Worm (Caenorhabditis elegans) whole organism, midembryonic: ENCODE measurements around the gene D2096.6.

Experiments used
- T22C8.4 ChIP-seq: fragments of 200-800 bp; sonication (Bioruptor generic); IDR thresholded peaks from 2 replicates; pipeline ENCODE4 v1.3.6; 2022; ENCODE audit warnings: missing genetic modification characterization, missing compliant biosample characterization
- cog-1 ChIP-seq: sonication (generic microtip); optimal IDR thresholded peaks from 2 replicates; lab custom pipeline; 2016; ENCODE audit warnings: missing genetic modification characterization, missing compliant biosample characterization
- flt-1 ChIP-seq: fragments of 200-800 bp; sonication (Bioruptor generic); IDR thresholded peaks from 2 replicates; pipeline ENCODE4 v1.3.6; 2022; ENCODE audit warnings: missing genetic modification characterization, missing compliant biosample characterization
- klf-2 ChIP-seq: fragments of 200-800 bp; sonication (Bioruptor generic); conservative IDR thresholded peaks from 2 replicates; pipeline ENCODE4 v1.3.6; 2022; ENCODE audit warnings: missing genetic modification reagents, missing genetic modification characterization, missing compliant biosample characterization
- med-1 ChIP-seq: sonication (generic microtip); optimal IDR thresholded peaks from 2 replicates; lab custom pipeline; 2017; ENCODE audit warnings: missing genetic modification characterization, mild to moderate bottlenecking, missing compliant biosample characterization, antibody characterized with exemption, missing genetic modification reagents; ENCODE audit not compliant: insufficient read depth
- ref-1 ChIP-seq: fragments of 200-800 bp; sonication (Bioruptor generic); conservative IDR thresholded peaks from 2 replicates; pipeline ENCODE4 v1.3.6; 2022; ENCODE audit warnings: missing genetic modification reagents, missing genetic modification characterization, missing compliant biosample characterization
- tab-1 ChIP-seq: fragments of 200-800 bp; sonication (Bioruptor generic); IDR thresholded peaks from 2 replicates; pipeline ENCODE4 v1.3.6; 2022; ENCODE audit warnings: missing genetic modification characterization, missing compliant biosample characterization
- ztf-23 ChIP-seq: fragments of 200-800 bp; sonication (Bioruptor generic); IDR thresholded peaks from 2 replicates; pipeline ENCODE4 v1.3.6; 2022; ENCODE audit warnings: missing genetic modification reagents, missing genetic modification characterization, missing compliant biosample characterization
- ztf-29 ChIP-seq: fragments of 200-800 bp; sonication (Bioruptor generic); IDR thresholded peaks from 2 replicates; pipeline ENCODE4 v1.3.6; 2022; ENCODE audit warnings: missing genetic modification reagents, missing genetic modification characterization, missing compliant biosample characterization

The D2096.6 gene

ce11 chrIV:8342385-8342784, 26.6 kb downstream of the D2096.6 start, which contains the start of gene lgc-5:
Gene lgc-5, plus strand, starts transcription at chrIV:8342685.
- TF ChIP-seq ztf-29 (no peak), cog-1 (tag; lab: Kevin White, UChicago) (no peak), flt-1 (no peak)

DNA sequence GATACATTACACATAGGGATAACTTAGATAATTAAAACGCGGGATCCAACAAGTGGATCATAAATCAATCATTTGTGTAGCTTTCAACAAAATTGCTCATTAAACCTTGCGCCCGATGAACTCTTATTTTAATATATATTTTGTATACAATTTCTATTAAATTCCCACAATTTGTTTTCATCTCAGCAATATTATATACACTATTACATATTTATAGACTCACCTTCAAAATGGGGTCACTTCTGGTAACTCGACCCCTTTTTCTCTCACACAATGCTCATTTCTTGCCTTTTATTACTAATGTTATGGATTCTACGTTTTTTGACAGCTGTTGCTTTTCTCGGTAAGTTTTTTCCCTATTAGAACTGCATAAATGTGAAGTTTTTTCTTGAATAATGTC, 29.4 kb downstream of the D2096.6 start, which contains the start of gene lgc-6:
Gene lgc-6 (plus strand): TSS at position 301 of the 400 bp plus-strand sequence.
- TF ChIP-seq flt-1: no peak
- no peak for TF ChIP-seq ztf-23 (GFP tag; lab: Robert Waterston, UW)
- no peak for TF ChIP-seq tab-1 (GFP tag; lab: Robert Waterston, UW)
- TF ChIP-seq cog-1 (tag; lab: Kevin White, UChicago): no peak
- no peak for TF ChIP-seq T22C8.4 (GFP tag; lab: Robert Waterston, UW)
- no peak for TF ChIP-seq klf-2
- no peak for TF ChIP-seq med-1
- TF ChIP-seq ref-1 (GFP tag; lab: Robert Waterston, UW): no peak
- no peak for TF ChIP-seq ztf-29

DNA sequence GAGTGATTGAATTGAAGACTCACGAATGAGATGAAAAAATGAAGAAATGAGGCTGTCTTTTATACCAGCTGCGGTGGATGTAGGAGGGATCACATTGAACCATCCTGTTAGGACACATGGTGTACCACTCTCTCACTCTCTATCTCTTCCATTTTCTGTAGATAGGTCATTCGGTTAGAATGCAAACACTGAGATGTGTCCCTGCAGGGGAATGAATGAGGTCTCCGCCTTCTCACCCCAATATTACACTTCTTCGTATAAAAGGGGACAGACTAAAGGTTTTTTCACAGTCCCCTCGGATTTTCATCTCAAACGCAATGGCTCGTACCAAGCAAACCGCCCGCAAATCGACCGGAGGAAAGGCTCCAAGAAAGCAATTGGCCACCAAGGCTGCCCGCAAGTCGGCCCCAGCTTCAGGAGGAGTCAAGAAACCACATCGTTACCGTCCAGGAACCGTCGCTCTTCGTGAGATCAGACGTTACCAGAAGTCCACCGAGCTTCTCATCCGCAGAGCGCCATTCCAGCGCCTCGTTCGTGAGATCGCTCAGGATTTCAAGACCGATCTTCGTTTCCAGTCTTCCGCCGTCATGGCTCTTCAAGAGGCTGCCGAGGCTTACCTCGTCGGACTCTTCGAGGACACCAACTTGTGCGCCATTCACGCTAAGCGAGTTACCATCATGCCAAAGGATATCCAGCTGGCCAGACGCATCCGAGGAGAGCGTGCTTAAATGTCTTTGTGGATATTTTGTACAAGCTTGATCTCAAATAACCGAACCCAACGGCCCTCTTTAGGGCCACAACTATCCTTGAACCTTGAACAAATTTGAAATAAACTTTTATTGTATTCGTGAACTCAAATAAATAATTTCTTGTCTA, 34.8 kb downstream of the D2096.6 start, which contains the start of gene his-32:
Gene his-32 (plus strand): TSS at position 318 of the 876 bp plus-strand sequence.
- TF ChIP-seq flt-1: peak; percentile 86
- peak; percentile 14; the same call in 1 of the 2 replicates for TF ChIP-seq ztf-29
- TF ChIP-seq ztf-23 (GFP tag; lab: Robert Waterston, UW): no peak
- TF ChIP-seq ref-1 (GFP tag; lab: Robert Waterston, UW): no peak; the same call in 1 of the 2 replicates
- TF ChIP-seq cog-1 (tag; lab: Kevin White, UChicago): peak; percentile 87

ce11 chrIV:8333954-8333987, 35.3 kb downstream of the D2096.6 start, which contains the start of gene his-31:
Gene his-31, minus strand, starts transcription at chrIV:8333983.
- TF ChIP-seq ztf-29 (no peak), cog-1 (tag; lab: Kevin White, UChicago) (no peak)

DNA sequence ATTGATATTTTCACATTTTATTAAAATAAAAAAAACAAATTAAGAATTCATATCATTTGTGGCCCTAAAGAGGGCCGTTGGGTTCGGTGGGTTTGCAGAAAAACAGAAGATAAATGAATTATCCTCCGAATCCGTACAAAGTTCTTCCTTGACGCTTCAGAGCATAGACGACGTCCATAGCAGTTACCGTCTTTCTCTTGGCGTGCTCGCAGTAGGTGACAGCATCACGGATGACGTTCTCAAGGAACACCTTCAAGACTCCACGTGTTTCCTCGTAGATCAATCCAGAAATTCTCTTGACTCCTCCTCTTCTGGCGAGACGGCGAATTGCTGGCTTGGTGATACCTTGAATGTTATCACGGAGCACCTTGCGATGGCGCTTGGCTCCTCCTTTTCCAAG, 35.5 kb downstream of the D2096.6 start:
- TF ChIP-seq ref-1 (GFP tag; lab: Robert Waterston, UW): no peak
- no peak for TF ChIP-seq ztf-23 (GFP tag; lab: Robert Waterston, UW)

ce11 chrIV:8333034-8333433, 36.0 kb downstream of the D2096.6 start:
- TF ChIP-seq ref-1 (GFP tag; lab: Robert Waterston, UW) (no peak), T22C8.4 (GFP tag; lab: Robert Waterston, UW) (no peak), klf-2 (no peak), med-1 (no peak), ztf-29 (no peak), cog-1 (tag; lab: Kevin White, UChicago) (no peak), ztf-23 (GFP tag; lab: Robert Waterston, UW) (no peak), flt-1 (no peak), tab-1 (GFP tag; lab: Robert Waterston, UW) (no peak)

DNA sequence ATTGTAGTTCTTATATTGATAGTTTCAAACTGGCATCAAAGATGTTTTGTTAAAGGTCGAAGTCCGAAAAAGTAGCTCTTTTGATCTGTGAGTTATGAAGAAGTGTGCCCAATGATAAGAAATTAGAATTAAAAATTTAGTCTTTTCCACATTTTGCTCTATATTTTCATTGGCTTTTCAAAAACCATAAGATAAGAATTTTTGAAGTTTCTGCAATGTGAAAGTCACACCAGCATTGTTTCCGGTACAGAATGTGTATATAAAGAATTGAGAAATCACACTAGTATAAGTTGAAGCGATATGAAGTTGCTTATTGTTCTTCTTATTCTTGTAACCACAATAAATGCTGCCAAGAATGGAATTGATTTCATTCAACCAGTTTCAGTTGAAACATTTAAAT, 36.5 kb downstream of the D2096.6 start, which contains the start of gene lys-10:
Gene lys-10 (plus strand): TSS at position 301 of the 400 bp plus-strand sequence.
- no peak for TF ChIP-seq T22C8.4 (GFP tag; lab: Robert Waterston, UW)
- TF ChIP-seq ref-1 (GFP tag; lab: Robert Waterston, UW): no peak
- no peak for TF ChIP-seq klf-2
- TF ChIP-seq flt-1: no peak
- TF ChIP-seq cog-1 (tag; lab: Kevin White, UChicago): no peak
- no peak for TF ChIP-seq ztf-29
- no peak for TF ChIP-seq tab-1 (GFP tag; lab: Robert Waterston, UW)
- no peak for TF ChIP-seq med-1
- no peak for TF ChIP-seq ztf-23 (GFP tag; lab: Robert Waterston, UW)

DNA sequence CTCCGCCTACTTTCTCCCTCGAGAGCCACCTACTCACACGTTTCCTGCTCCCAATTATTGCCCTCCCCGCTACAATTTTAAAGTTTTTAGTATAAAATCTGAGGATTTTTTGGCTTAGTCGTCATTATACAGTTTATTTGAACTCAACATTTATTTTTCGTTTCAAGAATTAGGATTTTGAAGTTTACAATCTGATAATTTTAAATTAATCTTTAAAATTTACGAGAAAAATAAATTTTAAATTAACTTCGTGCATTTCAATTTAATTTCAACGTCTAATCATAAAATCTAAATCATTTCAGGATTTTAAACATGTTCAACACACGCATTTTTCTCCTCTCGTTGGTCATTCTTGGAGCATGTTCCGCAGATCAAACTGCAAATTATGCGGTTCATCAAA, 40.1 kb downstream of the D2096.6 start, which contains the start of gene F35H10.2:
Gene F35H10.2 (plus strand): TSS at position 301 of the 400 bp plus-strand sequence.
- TF ChIP-seq flt-1 (no peak), cog-1 (tag; lab: Kevin White, UChicago) (no peak), klf-2 (no peak), T22C8.4 (GFP tag; lab: Robert Waterston, UW) (no peak), ztf-23 (GFP tag; lab: Robert Waterston, UW) (no peak), ztf-29 (no peak), tab-1 (GFP tag; lab: Robert Waterston, UW) (no peak), med-1 (no peak), ref-1 (GFP tag; lab: Robert Waterston, UW) (no peak)

ce11 chrIV:8325667-8326066, 43.4 kb downstream of the D2096.6 start, which contains the start of gene F35H10.3:
Gene F35H10.3, plus strand, starts transcription at chrIV:8325967.
- TF ChIP-seq tab-1 (GFP tag; lab: Robert Waterston, UW) (no peak), flt-1 (no peak)

DNA sequence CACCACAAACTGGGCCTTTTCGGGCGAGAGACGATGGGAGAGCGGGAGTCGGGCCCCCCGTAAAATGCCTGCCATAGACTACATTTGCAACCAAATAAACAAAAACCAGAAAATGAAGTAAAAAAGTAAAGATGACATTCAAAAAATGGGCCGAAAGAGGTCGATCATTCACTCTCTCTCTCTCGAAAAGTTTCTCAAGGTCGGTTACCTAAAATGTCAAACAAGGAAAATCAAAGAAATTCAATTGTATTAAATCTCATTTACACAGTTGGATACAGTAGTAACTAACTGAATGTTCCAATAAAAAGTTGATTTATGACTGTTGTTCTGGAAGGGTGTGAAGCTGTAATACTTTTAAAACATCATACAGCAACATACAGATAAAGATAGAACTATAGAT, 50.2 kb downstream of the D2096.6 start:
- no peak for TF ChIP-seq ref-1 (GFP tag; lab: Robert Waterston, UW)
